Fruit fly (Drosophila melanogaster) whole organism, embryonic: ENCODE measurements around the gene CG5071.

Experiments
- Ada2b ChIP-seq: fragments of 200-800 bp; sonication (Bioruptor generic); IDR thresholded peaks from 2 replicates; pipeline ENCODE4 v1.3.6; 2022; ENCODE audit warnings: missing biosample characterization, missing genetic modification characterization
- BEAF-32 ChIP-seq: fragments of 200-800 bp; sonication (Bioruptor generic); optimal IDR thresholded peaks from 3 replicates; lab custom pipeline; 2017; ENCODE audit warnings: missing biosample characterization, missing genetic modification characterization, mild to moderate bottlenecking, moderate library complexity, missing genetic modification reagents
- Bdp1 ChIP-seq: fragments of 200-800 bp; sonication (Bioruptor generic); optimal IDR thresholded peaks from 3 replicates; lab custom pipeline; 2016; ENCODE audit warnings: missing biosample characterization, missing genetic modification characterization
- Bgb ChIP-seq: fragments of 200-800 bp; sonication (Bioruptor generic); IDR thresholded peaks from 2 replicates; pipeline ENCODE4 v1.3.6; 2022; ENCODE audit warnings: missing biosample characterization, missing genetic modification characterization; ENCODE audit not compliant: partially characterized antibody
- CG10321 ChIP-seq: fragments of 200-800 bp; sonication (Bioruptor generic); IDR thresholded peaks from 2 replicates; pipeline ENCODE4 v1.3.6; 2022; ENCODE audit warnings: missing biosample characterization, missing genetic modification characterization
- CG10979 ChIP-seq: fragments of 200-800 bp; sonication (Bioruptor generic); optimal IDR thresholded peaks from 2 replicates; lab custom pipeline; 2018; ENCODE audit warnings: missing biosample characterization, mild to moderate bottlenecking, missing genetic modification characterization, moderate library complexity
- CG11504 ChIP-seq: fragments of 200-800 bp; sonication (Bioruptor generic); optimal IDR thresholded peaks from 3 replicates; lab custom pipeline; 2019; ENCODE audit warnings: missing biosample characterization, mild to moderate bottlenecking, missing genetic modification characterization, moderate library complexity
- CG12299 ChIP-seq: fragments of 200-800 bp; sonication (Bioruptor generic); optimal IDR thresholded peaks from 2 replicates; lab custom pipeline; 2018; ENCODE audit warnings: missing biosample characterization, mild to moderate bottlenecking, missing genetic modification characterization
- CG12942 ChIP-seq: fragments of 200-800 bp; sonication (Bioruptor generic); optimal IDR thresholded peaks from 3 replicates; lab custom pipeline; 2016; ENCODE audit warnings: missing biosample characterization, missing genetic modification characterization
- CG14050 ChIP-seq: fragments of 200-800 bp; sonication (Bioruptor generic); IDR thresholded peaks from 3 replicates; pipeline ENCODE4 v1.3.6; 2022; ENCODE audit warnings: missing biosample characterization, missing genetic modification characterization
- CG1602 ChIP-seq: fragments of 200-800 bp; sonication (Bioruptor generic); optimal IDR thresholded peaks from 3 replicates; lab custom pipeline; 2016; ENCODE audit warnings: missing biosample characterization, missing genetic modification characterization
- CG1832 ChIP-seq: fragments of 200-800 bp; sonication (Bioruptor generic); optimal IDR thresholded peaks from 2 replicates; lab custom pipeline; 2017; ENCODE audit warnings: missing biosample characterization, mild to moderate bottlenecking, missing genetic modification characterization, inconsistent platforms
- CG2889 ChIP-seq: fragments of 200-800 bp; sonication (Bioruptor generic); IDR thresholded peaks from 3 replicates; pipeline ENCODE4 v1.3.6; 2022; ENCODE audit warnings: missing biosample characterization, missing genetic modification characterization
- CG30431 ChIP-seq: fragments of 200-800 bp; sonication (Bioruptor generic); optimal IDR thresholded peaks from 2 replicates; lab custom pipeline; 2017; ENCODE audit warnings: missing biosample characterization, missing genetic modification characterization
- CG4360 ChIP-seq: fragments of 200-800 bp; sonication (Bioruptor generic); IDR thresholded peaks from 2 replicates; pipeline ENCODE4 v1.3.6; 2022; ENCODE audit warnings: missing biosample characterization, missing genetic modification characterization
- CG6683 ChIP-seq: fragments of 200-800 bp; sonication (Bioruptor generic); optimal IDR thresholded peaks from 2 replicates; lab custom pipeline; 2017; ENCODE audit warnings: missing biosample characterization, mild to moderate bottlenecking, missing genetic modification characterization, missing genetic modification reagents
- CG6689 ChIP-seq: fragments of 200-800 bp; sonication (Bioruptor generic); IDR thresholded peaks from 2 replicates; pipeline ENCODE4 v1.3.6; 2022; ENCODE audit warnings: missing biosample characterization, missing genetic modification characterization
- CG9876 ChIP-seq: fragments of 200-800 bp; sonication (Bioruptor generic); optimal IDR thresholded peaks from 2 replicates; lab custom pipeline; 2016; ENCODE audit warnings: missing biosample characterization, missing genetic modification characterization
- Deaf1 ChIP-seq: fragments of 200-800 bp; optimal IDR thresholded peaks from 3 replicates; lab custom pipeline; 2019; ENCODE audit warnings: missing biosample characterization, mild to moderate bottlenecking, missing genetic modification characterization, moderate library complexity
- Dfd ChIP-seq, 2 experiments: fragments of >200 bp; optimal IDR thresholded peaks; 2 replicates each; lab custom pipeline; 2017; ENCODE audit warnings: missing biosample characterization in 2 of 2, missing genetic modification characterization in 2 of 2
- Dip3 ChIP-seq: fragments of 200-800 bp; sonication (Bioruptor generic); optimal IDR thresholded peaks from 3 replicates; lab custom pipeline; 2016; ENCODE audit warnings: missing biosample characterization, missing genetic modification characterization
- Drgx ChIP-seq: fragments of 200-800 bp; sonication (Bioruptor generic); IDR thresholded peaks from 2 replicates; pipeline ENCODE4 v1.3.6; 2022; ENCODE audit warnings: missing biosample characterization, missing genetic modification characterization
- Hmr ChIP-seq: fragments of 200-800 bp; sonication (Bioruptor generic); optimal IDR thresholded peaks from 3 replicates; lab custom pipeline; 2017; ENCODE audit warnings: mild to moderate bottlenecking, missing biosample characterization, missing genetic modification reagents, missing genetic modification characterization
- Hr39 ChIP-seq: fragments of >200 bp; optimal IDR thresholded peaks from 2 replicates; lab custom pipeline; 2017
- Hr51 ChIP-seq, 2 experiments: fragments of 200-800 bp; sonication (Bioruptor generic); optimal IDR thresholded peaks; 2 replicates in 1 of 2; 3 replicates in 1 of 2; lab custom pipeline; 2016 to 2018; ENCODE audit warnings: missing biosample characterization in 2 of 2, missing genetic modification characterization in 2 of 2, mild to moderate bottlenecking in 1 of 2, moderate library complexity in 1 of 2
- Lhr ChIP-seq: fragments of 200-800 bp; sonication (Bioruptor generic); optimal IDR thresholded peaks from 3 replicates; lab custom pipeline; 2017; ENCODE audit warnings: mild to moderate bottlenecking, missing biosample characterization, missing genetic modification reagents, missing genetic modification characterization
- MBD-R2 ChIP-seq: fragments of 200-800 bp; sonication (Bioruptor generic); IDR thresholded peaks from 2 replicates; pipeline ENCODE4 v1.3.6; 2022; ENCODE audit warnings: missing biosample characterization, missing genetic modification characterization
- Mes4 ChIP-seq: fragments of 200-800 bp; sonication (Bioruptor generic); optimal IDR thresholded peaks from 2 replicates; lab custom pipeline; 2016; ENCODE audit warnings: missing biosample characterization, missing genetic modification characterization
- Nf-YC ChIP-seq: fragments of 200-800 bp; optimal IDR thresholded peaks from 3 replicates; lab custom pipeline; 2019; ENCODE audit warnings: missing biosample characterization, mild to moderate bottlenecking, missing genetic modification characterization, moderate library complexity
- Oli ChIP-seq: fragments of 200-800 bp; sonication (Bioruptor generic); optimal IDR thresholded peaks from 2 replicates; lab custom pipeline; 2018; ENCODE audit warnings: missing biosample characterization, mild to moderate bottlenecking, missing genetic modification characterization, moderate library complexity
- Six4 ChIP-seq: fragments of 200-800 bp; sonication (Bioruptor generic); optimal IDR thresholded peaks from 2 replicates; lab custom pipeline; 2016; ENCODE audit warnings: missing biosample characterization, missing genetic modification characterization
- ap ChIP-seq: fragments of 200-800 bp; sonication (Bioruptor generic); IDR thresholded peaks from 2 replicates; pipeline ENCODE4 v1.3.6; 2022; ENCODE audit warnings: missing biosample characterization, missing genetic modification characterization
- chinmo ChIP-seq: fragments of 200-800 bp; sonication (Bioruptor generic); IDR thresholded peaks from 4 replicates; pipeline ENCODE4 v1.3.6; 2022; ENCODE audit warnings: missing biosample characterization, missing genetic modification characterization; ENCODE audit not compliant: partially characterized antibody
- ci ChIP-seq: fragments of 200-800 bp; sonication (Bioruptor generic); IDR thresholded peaks from 3 replicates; pipeline ENCODE4 v1.3.6; 2022; ENCODE audit warnings: missing biosample characterization, missing genetic modification characterization
- dan ChIP-seq: fragments of 200-800 bp; sonication (Bioruptor generic); IDR thresholded peaks from 2 replicates; pipeline ENCODE4 v1.3.6; 2022; ENCODE audit warnings: missing biosample characterization, missing genetic modification characterization
- dmrt11E ChIP-seq: fragments of 200-800 bp; sonication (Bioruptor generic); optimal IDR thresholded peaks from 3 replicates; lab custom pipeline; 2018; ENCODE audit warnings: missing biosample characterization, mild to moderate bottlenecking, missing genetic modification characterization, moderate library complexity
- hb ChIP-seq: fragments of 200-800 bp; sonication (Bioruptor generic); IDR thresholded peaks from 3 replicates; pipeline ENCODE4 v1.3.6; 2022; ENCODE audit warnings: missing biosample characterization, missing genetic modification characterization; ENCODE audit not compliant: partially characterized antibody
- insv ChIP-seq, 2 experiments: fragments of 200-800 bp; sonication (Bioruptor generic); optimal IDR thresholded peaks; 3 replicates each; lab custom pipeline; 2016 to 2018; ENCODE audit warnings: missing biosample characterization in 2 of 2, missing genetic modification characterization in 2 of 2
- lmd ChIP-seq: fragments of 200-800 bp; sonication (Bioruptor generic); IDR thresholded peaks from 2 replicates; pipeline ENCODE4 v1.3.6; 2022; ENCODE audit warnings: missing biosample characterization, missing genetic modification characterization
- nau ChIP-seq: fragments of 200-800 bp; sonication (Bioruptor generic); optimal IDR thresholded peaks from 3 replicates; lab custom pipeline; 2017; ENCODE audit warnings: missing biosample characterization, mild to moderate bottlenecking, missing genetic modification characterization, missing genetic modification reagents
- nerfin-1 ChIP-seq: fragments of 200-800 bp; sonication (Bioruptor generic); optimal IDR thresholded peaks from 3 replicates; lab custom pipeline; 2019; ENCODE audit warnings: missing biosample characterization, mild to moderate bottlenecking, missing genetic modification characterization, moderate library complexity
- prd ChIP-seq, 3 experiments: fragments of >200 bp in 2 of 3; fragments of 200-800 bp in 1 of 3; sonication (Bioruptor generic) in 1 of 3; optimal IDR thresholded peaks in 2 of 3; IDR thresholded peaks in 1 of 3; 2 replicates in 2 of 3; 3 replicates in 1 of 3; pipeline versions ENCODE4 v1.3.6 to Lab custom; 2017 to 2022; ENCODE audit warnings: missing biosample characterization in 1 of 3, missing genetic modification characterization in 1 of 3
- ro ChIP-seq: fragments of 200-800 bp; sonication (Bioruptor generic); IDR thresholded peaks from 2 replicates; pipeline ENCODE4 v1.3.6; 2022; ENCODE audit warnings: missing biosample characterization, missing genetic modification characterization
- row ChIP-seq: fragments of 200-800 bp; sonication (Bioruptor generic); IDR thresholded peaks from 3 replicates; pipeline ENCODE4 v1.3.6; 2022; ENCODE audit warnings: missing biosample characterization, missing genetic modification characterization
- salm ChIP-seq: fragments of 200-800 bp; sonication (Bioruptor generic); optimal IDR thresholded peaks from 2 replicates; lab custom pipeline; 2018; ENCODE audit warnings: missing biosample characterization, mild to moderate bottlenecking, missing genetic modification characterization
- sd ChIP-seq: fragments of 200-800 bp; sonication (Bioruptor generic); optimal IDR thresholded peaks from 3 replicates; lab custom pipeline; 2018; ENCODE audit warnings: missing biosample characterization, mild to moderate bottlenecking, missing genetic modification characterization, moderate library complexity
- slbo ChIP-seq: fragments of 200-800 bp; sonication (Bioruptor generic); IDR thresholded peaks from 2 replicates; pipeline ENCODE4 v1.3.6; 2022; ENCODE audit warnings: missing biosample characterization, missing genetic modification characterization
- sqz ChIP-seq: fragments of 200-800 bp; sonication (Bioruptor generic); optimal IDR thresholded peaks from 3 replicates; lab custom pipeline; 2018; ENCODE audit warnings: missing biosample characterization, mild to moderate bottlenecking, missing genetic modification characterization
- stwl ChIP-seq: fragments of 200-800 bp; sonication (Bioruptor generic); optimal IDR thresholded peaks from 3 replicates; lab custom pipeline; 2018; ENCODE audit warnings: missing biosample characterization, mild to moderate bottlenecking, missing genetic modification characterization, moderate library complexity

CG5071 gene

dm6 chr3R:25647577-25648257 lies 29.5 kb downstream of the CG5071 start (continued):
- TF ChIP-seq dmrt11E (tag; lab: Kevin White, UChicago) (no peak), Dip3 (no peak), slbo (no peak), CG6683 (no peak), row (GFP tag; lab: Robert Waterston, UW) (peak; percentile 31; the same call in 1 of the 3 replicates), salm (tag; lab: Kevin White, UChicago) (no peak), hb (GFP tag; lab: Robert Waterston, UW) (peak; percentile 91), CG6689 (no peak), CG4360 (0 out of 2 replicates have a peak, but pooled peaks have one; percentile 24), Hr51 (GFP tag; optimal IDR thresholded peaks at IDR 0.05; lab: Kevin White, UChicago) (no peak), dan (GFP tag; lab: Robert Waterston, UW) (no peak), CG2889 (GFP tag; lab: Robert Waterston, UW) (no peak), prd (optimal IDR thresholded peaks at IDR 0.05; lab: Kevin White, UChicago) (no peak), prd (GFP tag; IDR thresholded peaks at IDR 0.05; lab: Robert Waterston, UW) (no peak), Lhr (GFP tag; lab: Kevin White, UChicago) (peak; percentile 13), sd (tag; lab: Kevin White, UChicago) (peak; percentile 5), CG10979 (peak; percentile 37), CG1832 (GFP tag; lab: Kevin White, UChicago) (peak; percentile 65), CG10321 (GFP tag; lab: Robert Waterston, UW) (0 out of 2 replicates have a peak, but pooled peaks have one; percentile 28), nerfin-1 (peak; percentile 33), ci (peak; percentile 82), lmd (no peak), Deaf1 (no peak), CG9876 (GFP tag; lab: Kevin White, UChicago) (no peak), CG12942 (no peak), Six4 (no peak), CG30431 (GFP tag; lab: Kevin White, UChicago) (no peak), CG14050 (GFP tag; lab: Robert Waterston, UW) (no peak), Oli (tag; lab: Kevin White, UChicago) (no peak), Hr39 (lab: Kevin White, UChicago) (no peak), insv (GFP tag; optimal IDR thresholded peaks at IDR 0.05; lab: Kevin White, UChicago) (peak in 1 of 2 experiments; percentile 13), sqz (GFP tag; lab: Kevin White, UChicago) (peak; percentile 89), CG1602 (no peak), Mes4 (GFP tag; lab: Kevin White, UChicago) (no peak), Bgb (GFP tag; lab: Robert Waterston, UW) (peak; percentile 84), CG12299 (tag; lab: Kevin White, UChicago) (no peak), ro (GFP tag; lab: Robert Waterston, UW) (no peak), CG11504 (tag; lab: Kevin White, UChicago) (no peak), MBD-R2 (peak; percentile 44; the same call in 1 of the 2 replicates), Hmr (GFP tag; lab: Kevin White, UChicago) (peak; percentile 16), stwl (tag; lab: Kevin White, UChicago) (peak; percentile 86), Ada2b (GFP tag; lab: Robert Waterston, UW) (no peak), nau (GFP tag; lab: Kevin White, UChicago) (no peak), ap (GFP tag; lab: Robert Waterston, UW) (no peak), Nf-YC (no peak), Bdp1 (GFP tag; lab: Kevin White, UChicago) (no peak), Drgx (GFP tag; lab: Robert Waterston, UW) (peak; percentile 66), Dfd (GFP tag; optimal IDR thresholded peaks at IDR 0.05; lab: Kevin White, UChicago) (no peak), BEAF-32 (GFP tag; lab: Kevin White, UChicago) (peak; percentile 37), chinmo (GFP tag; lab: Robert Waterston, UW) (peak; percentile 99)
